Fruit fly (Drosophila melanogaster): ENCODE measurements around the gene chp.

The chp gene

DNA sequence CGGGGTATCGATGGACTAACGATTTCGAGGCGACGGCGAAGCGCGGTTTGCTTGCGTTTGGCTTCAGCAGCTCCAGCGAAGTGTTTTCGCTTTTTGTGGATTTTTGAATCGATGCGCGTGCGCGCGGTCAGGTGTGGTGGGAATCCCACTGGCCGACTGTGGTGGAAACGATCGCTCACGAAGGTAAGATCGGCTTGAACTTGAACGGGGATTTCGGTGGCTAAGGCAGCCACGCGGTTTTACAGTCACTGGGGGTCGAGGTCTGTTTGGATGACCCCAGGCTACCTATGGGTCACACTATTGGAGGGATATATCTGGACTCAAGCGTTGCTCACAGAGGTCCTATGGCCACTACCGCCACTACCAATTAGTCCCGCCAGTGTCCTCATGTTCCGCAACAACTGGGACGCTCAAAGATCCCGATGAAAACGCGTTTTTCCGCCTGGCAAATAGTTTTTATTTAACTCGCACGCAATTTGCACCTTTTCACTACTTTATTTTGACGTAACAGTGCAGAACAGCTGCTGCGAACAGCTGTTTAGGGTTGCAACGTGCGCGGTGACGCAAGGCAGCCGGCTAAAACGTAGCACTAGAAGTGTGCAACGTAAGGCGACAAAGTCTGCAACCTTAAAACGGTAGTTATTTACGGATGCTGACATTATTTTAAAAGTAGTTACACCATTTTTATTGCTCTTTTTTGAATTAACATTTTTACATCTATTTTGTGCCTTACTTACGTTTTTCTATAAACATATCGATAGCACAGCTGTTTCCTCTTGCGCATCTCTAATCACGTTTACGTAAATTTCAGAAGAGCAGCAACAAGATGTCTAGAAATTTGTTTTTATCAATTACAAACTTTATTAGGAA is 41.8 kb upstream of the chp start, which contains the start of the genes qless and mRpL32 (continued):
- TF ChIP-seq CG6683 (GFP tag; optimal IDR thresholded peaks at IDR 0.05) = no peak
- TF ChIP-seq Hmr (GFP tag; optimal IDR thresholded peaks at IDR 0.05) = no peak
- no peak for TF ChIP-seq dan (GFP tag; IDR thresholded peaks at IDR 0.05)
- no peak for TF ChIP-seq CG13894 (tag; optimal IDR thresholded peaks at IDR 0.05)
- TF ChIP-seq Ptx1 (GFP tag; IDR thresholded peaks at IDR 0.05) = peak; percentile 86
- TF ChIP-seq Dip3 (GFP tag; optimal IDR thresholded peaks at IDR 0.05) = peak; percentile 19
- TF ChIP-seq hth (optimal IDR thresholded peaks at IDR 0.05) = no peak
- TF ChIP-seq ssp (GFP tag; IDR thresholded peaks at IDR 0.05) = peak; percentile 70
- TF ChIP-seq CG8944 (GFP tag; optimal IDR thresholded peaks at IDR 0.05) = peak; percentile 72
- peak; percentile 45 to 68 for TF ChIP-seq dpn (GFP tag; optimal IDR thresholded peaks at IDR 0.05)
- TF ChIP-seq H2.0 (GFP tag; IDR thresholded peaks at IDR 0.05) = 0 out of 2 replicates have a peak, but pooled peaks have one; percentile 4
- no peak for TF ChIP-seq lov (optimal IDR thresholded peaks at IDR 0.05)
- peak; percentile 82 for TF ChIP-seq lov (GFP tag; IDR thresholded peaks at IDR 0.05)
- peak; percentile 71 to 99 for TF ChIP-seq Pdp1 (GFP tag; optimal IDR thresholded peaks at IDR 0.05)
- peak; percentile 58 for TF ChIP-seq sug (tag; optimal IDR thresholded peaks at IDR 0.05)
- peak; percentile 92 for TF ChIP-seq CG34422 (GFP tag; IDR thresholded peaks at IDR 0.05)
- no peak for TF ChIP-seq esg (GFP tag; conservative IDR thresholded peaks at IDR 0.05)
- peak; percentile 78 for TF ChIP-seq sob (GFP tag; IDR thresholded peaks at IDR 0.05)
- no peak for TF ChIP-seq HHEX (GFP tag; optimal IDR thresholded peaks at IDR 0.05)
- no peak for TF ChIP-seq z (GFP tag; IDR thresholded peaks at IDR 0.05)
- peak; percentile 36 for TF ChIP-seq Sox102F (GFP tag; optimal IDR thresholded peaks at IDR 0.05)
- TF ChIP-seq bbx (GFP tag; IDR thresholded peaks at IDR 0.05; ENCODE audit: partially characterized antibody) = peak; percentile 63
- TF ChIP-seq CG33213 (GFP tag; optimal IDR thresholded peaks at IDR 0.05) = peak; percentile 76
- peak; percentile 61 for TF ChIP-seq CG1647 (GFP tag; optimal IDR thresholded peaks at IDR 0.05)
- peak; percentile 15 for TF ChIP-seq CG30020 (tag; optimal IDR thresholded peaks at IDR 0.05)
- peak; percentile 27 for TF ChIP-seq CG17385 (GFP tag; optimal IDR thresholded peaks at IDR 0.05)
- TF ChIP-seq CG1233 (GFP tag; optimal IDR thresholded peaks at IDR 0.05) = no peak
- TF ChIP-seq ewg (GFP tag; optimal IDR thresholded peaks at IDR 0.05) = peak; percentile 19
- no peak for TF ChIP-seq Nf-YC (tag; optimal IDR thresholded peaks at IDR 0.05)
- peak; percentile 3 for TF ChIP-seq Atf3 (GFP tag; optimal IDR thresholded peaks at IDR 0.05)
- peak; percentile 41; the same call in 1 of the 2 replicates for TF ChIP-seq CG17328 (GFP tag; IDR thresholded peaks at IDR 0.05)
- TF ChIP-seq CG3838 (GFP tag; optimal IDR thresholded peaks at IDR 0.05) = no peak
- TF ChIP-seq sd (tag; optimal IDR thresholded peaks at IDR 0.05) = no peak
- peak; percentile 70 for TF ChIP-seq ttk (GFP tag; IDR thresholded peaks at IDR 0.05)
- TF ChIP-seq az2 (GFP tag; optimal IDR thresholded peaks at IDR 0.05) = peak; percentile 34
- no peak for TF ChIP-seq Hr39 (optimal IDR thresholded peaks at IDR 0.05)
- peak; percentile 56 for TF ChIP-seq CG18476 (GFP tag; optimal IDR thresholded peaks at IDR 0.05)
- peak; percentile 59 for TF ChIP-seq sisA (GFP tag; IDR thresholded peaks at IDR 0.05)
- peak; percentile 85 for TF ChIP-seq CG32532 (GFP tag; IDR thresholded peaks at IDR 0.05)
- no peak for TF ChIP-seq h (optimal IDR thresholded peaks at IDR 0.05)
- TF ChIP-seq Myb (GFP tag; optimal IDR thresholded peaks at IDR 0.05) = no peak
- TF ChIP-seq da (GFP tag; optimal IDR thresholded peaks at IDR 0.05) = peak; percentile 11
- TF ChIP-seq CG2120 (GFP tag; optimal IDR thresholded peaks at IDR 0.05) = peak; percentile 68
- TF ChIP-seq CG13296 (GFP tag; optimal IDR thresholded peaks at IDR 0.05) = peak; percentile 49
- peak; percentile 14 for TF ChIP-seq mirr (GFP tag; optimal IDR thresholded peaks at IDR 0.05)
- no peak for TF ChIP-seq bowl (GFP tag; IDR thresholded peaks at IDR 0.05)
- TF ChIP-seq CG16813 (GFP tag; IDR thresholded peaks at IDR 0.05; ENCODE audit: partially characterized antibody) = peak; percentile 70
- peak; percentile 35 for TF ChIP-seq CG8359 (GFP tag; optimal IDR thresholded peaks at IDR 0.05; ENCODE audit: borderline replicate concordance)
- TF ChIP-seq Oaz (GFP tag; IDR thresholded peaks at IDR 0.05) = no peak
- peak; percentile 76 for TF ChIP-seq CG17359 (tag; optimal IDR thresholded peaks at IDR 0.05)

All from whole organism, embryonic.